Worm (Caenorhabditis elegans) whole organism, L4/young adult: ENCODE results near the gene ZK84.5.

Experiments used
- dao-5 ChIP-seq: sonication (generic microtip); optimal IDR thresholded peaks from 2 replicates; lab custom pipeline; 2016; ENCODE audit warnings: missing genotype, missing genetic modification characterization, moderate library complexity, missing compliant biosample characterization
- him-1 ChIP-seq: sonication (generic microtip); optimal IDR thresholded peaks from 2 replicates; lab custom pipeline; 2016; ENCODE audit warnings: missing genotype, missing genetic modification reagents, missing genetic modification characterization, missing compliant biosample characterization

- TF ChIP-seq him-1 (no peak), dao-5 (tag; lab: Kevin White, UChicago) (no peak)
These were observed 5.8 kb downstream of the ZK84.5 start, which contains the start of gene ins-20 for ce11 chrII:6010544-6010943.
